Worm (Caenorhabditis elegans) whole organism, L4 larva: ENCODE data around the gene lurp-2.

ENCODE experiments used
- F37D6.2 ChIP-seq: sonication (generic microtip); optimal IDR thresholded peaks from 2 replicates; lab custom pipeline; 2016; ENCODE audit warnings: mild to moderate bottlenecking, missing genetic modification characterization, missing compliant biosample characterization
- T26A8.4 ChIP-seq: fragments of 200-800 bp; sonication (Bioruptor generic); IDR thresholded peaks from 2 replicates; pipeline ENCODE4 v1.3.6; 2022; ENCODE audit warnings: missing genetic modification characterization, missing compliant biosample characterization
- daf-12 ChIP-seq: fragments of 150-350 bp; optimal IDR thresholded peaks from 2 replicates; lab custom pipeline; 2014; ENCODE audit warnings: missing biosample characterization, missing genetic modification reagents, missing genetic modification characterization
- dmd-8 ChIP-seq: fragments of 200-800 bp; sonication (Bioruptor generic); IDR thresholded peaks from 2 replicates; pipeline ENCODE4 v1.3.6; 2022; ENCODE audit warnings: missing genetic modification characterization, missing compliant biosample characterization
- fos-1 ChIP-seq: fragments of 150-350 bp; optimal IDR thresholded peaks from 2 replicates; lab custom pipeline; 2014; ENCODE audit warnings: missing biosample characterization, missing genetic modification characterization
- mdt-29 ChIP-seq: fragments of 200-800 bp; sonication (Bioruptor generic); IDR thresholded peaks from 2 replicates; pipeline ENCODE4 v1.3.6; 2022; ENCODE audit warnings: missing genetic modification reagents, missing genetic modification characterization, missing compliant biosample characterization
- mxl-2 ChIP-seq: fragments of 200-800 bp; sonication (Bioruptor generic); conservative IDR thresholded peaks from 2 replicates; pipeline ENCODE4 v1.3.6; 2022; ENCODE audit warnings: missing genetic modification reagents, missing genetic modification characterization, missing compliant biosample characterization
- nhr-237 ChIP-seq: sonication (generic microtip); optimal IDR thresholded peaks from 2 replicates; lab custom pipeline; 2017; ENCODE audit warnings: missing biosample characterization, missing genetic modification characterization
- pha-4 ChIP-seq, 2 experiments: fragments of 150-350 bp in 1 of 2; fragments of 200-800 bp in 1 of 2; sonication (Bioruptor generic) in 1 of 2; IDR thresholded peaks in 1 of 2; optimal IDR thresholded peaks in 1 of 2; 2 replicates each; pipeline versions ENCODE4 v1.3.6 to Lab custom; 2014 to 2022; ENCODE audit warnings: missing genetic modification characterization in 2 of 2, missing genetic modification reagents in 2 of 2, missing biosample characterization in 1 of 2, missing compliant biosample characterization in 1 of 2
- ztf-11 ChIP-seq: fragments of 150-350 bp; optimal IDR thresholded peaks from 2 replicates; lab custom pipeline; 2014; ENCODE audit warnings: missing biosample characterization, missing genetic modification characterization

DNA sequence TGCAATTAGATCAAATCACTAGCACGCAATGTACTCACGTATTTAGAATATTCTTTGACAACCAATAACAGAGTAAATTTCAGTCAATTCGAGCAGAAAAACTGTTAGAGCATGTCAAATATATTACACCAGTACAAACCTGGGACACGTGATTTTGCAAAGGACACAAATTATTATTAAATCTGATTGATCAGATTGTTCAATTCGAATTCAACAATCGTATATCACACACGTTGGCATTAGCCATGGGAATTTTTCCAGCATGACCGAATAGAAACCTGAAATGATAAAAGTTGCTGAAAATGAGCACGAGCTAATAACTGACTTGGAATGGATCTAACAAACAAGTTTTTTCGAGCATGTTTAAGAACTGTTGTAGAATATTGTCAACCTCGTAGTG lies 30.4 kb upstream of the lurp-2 start, which contains the start of gene srv-9:
- TF ChIP-seq mxl-2 (GFP tag; lab: Robert Waterston, UW) (no peak), fos-1 (tag; lab: Kevin White, UChicago) (no peak), mdt-29 (GFP tag; lab: Robert Waterston, UW) (no peak), ztf-11 (tag; lab: Kevin White, UChicago) (no peak), nhr-237 (tag; lab: Kevin White, UChicago) (no peak), dmd-8 (GFP tag; lab: Robert Waterston, UW) (no peak), F37D6.2 (tag; lab: Kevin White, UChicago) (no peak), pha-4 (GFP tag; IDR thresholded peaks at IDR 0.05; lab: Robert Waterston, UW) (no peak), pha-4 (tag; optimal IDR thresholded peaks at IDR 0.05; lab: Kevin White, UChicago) (no peak), daf-12 (tag; lab: Kevin White, UChicago) (no peak), T26A8.4 (GFP tag; lab: Robert Waterston, UW) (no peak)
